Fruit fly (Drosophila melanogaster) whole organism, embryonic: Measurements from ENCODE around the gene Nrx-IV.

Experiments
- Ada2b ChIP-seq: fragments of 200-800 bp; sonication (Bioruptor generic); IDR thresholded peaks from 2 replicates; pipeline ENCODE4 v1.3.6; 2022; ENCODE audit warnings: missing biosample characterization, missing genetic modification characterization
- CG10209 ChIP-seq: fragments of 200-800 bp; sonication (Bioruptor generic); optimal IDR thresholded peaks from 3 replicates; lab custom pipeline; 2017; ENCODE audit warnings: missing biosample characterization, mild to moderate bottlenecking, missing genetic modification characterization, missing genetic modification reagents
- CG11504 ChIP-seq: fragments of 200-800 bp; sonication (Bioruptor generic); optimal IDR thresholded peaks from 3 replicates; lab custom pipeline; 2019; ENCODE audit warnings: missing biosample characterization, mild to moderate bottlenecking, missing genetic modification characterization, moderate library complexity
- CG11696 ChIP-seq: fragments of 200-800 bp; sonication (Bioruptor generic); IDR thresholded peaks from 2 replicates; pipeline ENCODE4 v1.3.6; 2022; ENCODE audit warnings: missing biosample characterization, missing genetic modification characterization
- CG12769 ChIP-seq: fragments of 200-800 bp; sonication (Bioruptor generic); optimal IDR thresholded peaks from 2 replicates; lab custom pipeline; 2019; ENCODE audit warnings: missing biosample characterization, mild to moderate bottlenecking, missing genetic modification characterization, moderate library complexity
- CG15269 ChIP-seq: fragments of 200-800 bp; sonication (Bioruptor generic); optimal IDR thresholded peaks from 2 replicates; lab custom pipeline; 2018; ENCODE audit warnings: missing biosample characterization, mild to moderate bottlenecking, missing genetic modification characterization, moderate library complexity
- CG17361 ChIP-seq: fragments of 200-800 bp; sonication (Bioruptor generic); IDR thresholded peaks from 3 replicates; pipeline ENCODE4 v1.3.6; 2022; ENCODE audit warnings: missing biosample characterization, missing genetic modification characterization
- CG18599 ChIP-seq: fragments of 200-800 bp; sonication (Bioruptor generic); optimal IDR thresholded peaks from 3 replicates; lab custom pipeline; 2017; ENCODE audit warnings: missing biosample characterization, missing genetic modification characterization, mild to moderate bottlenecking, moderate library complexity, missing genetic modification reagents
- CG2120 ChIP-seq: fragments of 200-800 bp; sonication (Bioruptor generic); optimal IDR thresholded peaks from 3 replicates; lab custom pipeline; 2016; ENCODE audit warnings: missing biosample characterization, missing genetic modification characterization
- CG32532 ChIP-seq: fragments of 200-800 bp; sonication (Bioruptor generic); IDR thresholded peaks from 2 replicates; pipeline ENCODE4 v1.3.6; 2022; ENCODE audit warnings: missing biosample characterization, missing genetic modification characterization
- CG4730 ChIP-seq: fragments of 200-800 bp; sonication (Bioruptor generic); IDR thresholded peaks from 2 replicates; pipeline ENCODE4 v1.3.6; 2022; ENCODE audit warnings: missing biosample characterization, missing genetic modification characterization
- CG7786 ChIP-seq: fragments of 200-800 bp; sonication (Bioruptor generic); optimal IDR thresholded peaks from 2 replicates; lab custom pipeline; 2016; ENCODE audit warnings: missing biosample characterization, missing genetic modification characterization
- CG7839 ChIP-seq: fragments of 200-800 bp; sonication (Bioruptor generic); optimal IDR thresholded peaks from 3 replicates; lab custom pipeline; 2018; ENCODE audit warnings: missing biosample characterization, mild to moderate bottlenecking, missing genetic modification characterization, moderate library complexity
- CG8290 ChIP-seq, 3 experiments: fragments of 200-800 bp; sonication (Bioruptor generic); optimal IDR thresholded peaks; 2 replicates each; lab custom pipeline; 2016 to 2019; ENCODE audit warnings: missing biosample characterization in 3 of 3, missing genetic modification characterization in 3 of 3, mild to moderate bottlenecking in 2 of 3, moderate library complexity in 1 of 3
- CG9797 ChIP-seq: fragments of 200-800 bp; sonication (Bioruptor generic); optimal IDR thresholded peaks from 3 replicates; lab custom pipeline; 2018; ENCODE audit warnings: missing biosample characterization, mild to moderate bottlenecking, missing genetic modification characterization
- D19B ChIP-seq: fragments of 200-800 bp; sonication (Bioruptor generic); optimal IDR thresholded peaks from 2 replicates; lab custom pipeline; 2017; ENCODE audit warnings: missing biosample characterization, mild to moderate bottlenecking, missing genetic modification characterization
- Dbx ChIP-seq: fragments of 200-800 bp; sonication (Bioruptor generic); IDR thresholded peaks from 3 replicates; pipeline ENCODE4 v1.3.6; 2022; ENCODE audit warnings: missing biosample characterization, missing genetic modification characterization
- H15 ChIP-seq: fragments of 200-800 bp; sonication (Bioruptor generic); IDR thresholded peaks from 3 replicates; pipeline ENCODE4 v1.3.6; 2022; ENCODE audit warnings: missing biosample characterization, missing genetic modification characterization
- Hmr ChIP-seq: fragments of 200-800 bp; sonication (Bioruptor generic); optimal IDR thresholded peaks from 3 replicates; lab custom pipeline; 2017; ENCODE audit warnings: mild to moderate bottlenecking, missing biosample characterization, missing genetic modification reagents, missing genetic modification characterization
- Hr51 ChIP-seq, 2 experiments: fragments of 200-800 bp; sonication (Bioruptor generic); optimal IDR thresholded peaks; 2 replicates in 1 of 2; 3 replicates in 1 of 2; lab custom pipeline; 2016 to 2018; ENCODE audit warnings: missing biosample characterization in 2 of 2, missing genetic modification characterization in 2 of 2, mild to moderate bottlenecking in 1 of 2, moderate library complexity in 1 of 2
- Med ChIP-seq: fragments of 200-800 bp; sonication (Bioruptor generic); peaks from one replicate; lab custom pipeline; 2016; ENCODE audit warnings: missing biosample characterization, missing genetic modification characterization, mild to moderate bottlenecking, inconsistent platforms, moderate library complexity
- Nf-YC ChIP-seq: fragments of 200-800 bp; optimal IDR thresholded peaks from 3 replicates; lab custom pipeline; 2019; ENCODE audit warnings: missing biosample characterization, mild to moderate bottlenecking, missing genetic modification characterization, moderate library complexity
- Pdp1 ChIP-seq, 2 experiments: fragments of 200-800 bp; sonication (Bioruptor generic); optimal IDR thresholded peaks; 3 replicates each; lab custom pipeline; 2016; ENCODE audit warnings: missing biosample characterization in 2 of 2, missing genetic modification characterization in 2 of 2, mild to moderate bottlenecking in 1 of 2, moderate library complexity in 1 of 2
- Ravus ChIP-seq: fragments of 200-800 bp; sonication (Bioruptor generic); IDR thresholded peaks from 2 replicates; pipeline ENCODE4 v1.3.6; 2022; ENCODE audit warnings: missing biosample characterization, missing genetic modification characterization
- al ChIP-seq: fragments of 200-800 bp; sonication (Bioruptor generic); IDR thresholded peaks from 2 replicates; pipeline ENCODE4 v1.3.6; 2022; ENCODE audit warnings: missing biosample characterization, missing genetic modification characterization
- bcd ChIP-seq: fragments of 200-800 bp; sonication (Bioruptor generic); optimal IDR thresholded peaks from 2 replicates; lab custom pipeline; 2017; ENCODE audit warnings: missing biosample characterization, mild to moderate bottlenecking, missing genetic modification characterization
- caup ChIP-seq: fragments of 200-800 bp; sonication (Bioruptor generic); optimal IDR thresholded peaks from 3 replicates; lab custom pipeline; 2017; ENCODE audit warnings: missing biosample characterization, mild to moderate bottlenecking, missing genetic modification characterization, moderate library complexity; ENCODE audit not compliant: severe bottlenecking
- ci ChIP-seq: fragments of 200-800 bp; sonication (Bioruptor generic); IDR thresholded peaks from 3 replicates; pipeline ENCODE4 v1.3.6; 2022; ENCODE audit warnings: missing biosample characterization, missing genetic modification characterization
- croc ChIP-seq: fragments of 200-800 bp; sonication (Bioruptor generic); conservative IDR thresholded peaks from 3 replicates; pipeline ENCODE4 v1.3.6; 2022; ENCODE audit warnings: missing biosample characterization, missing genetic modification characterization
- dmrt99B ChIP-seq: fragments of 200-800 bp; sonication (Bioruptor generic); optimal IDR thresholded peaks from 2 replicates; lab custom pipeline; 2018; ENCODE audit warnings: missing biosample characterization, mild to moderate bottlenecking, missing genetic modification characterization, moderate library complexity
- gce ChIP-seq: fragments of 200-800 bp; sonication (Bioruptor generic); IDR thresholded peaks from 3 replicates; pipeline ENCODE4 v1.3.6; 2022; ENCODE audit warnings: missing biosample characterization, missing genetic modification characterization
- gem ChIP-seq: fragments of 200-800 bp; sonication (Bioruptor generic); optimal IDR thresholded peaks from 2 replicates; lab custom pipeline; 2019; ENCODE audit warnings: missing biosample characterization, mild to moderate bottlenecking, missing genetic modification characterization, moderate library complexity
- grau ChIP-seq: fragments of 200-800 bp; optimal IDR thresholded peaks from 3 replicates; lab custom pipeline; 2019; ENCODE audit warnings: missing biosample characterization, mild to moderate bottlenecking, missing genetic modification characterization, moderate library complexity
- grn ChIP-seq: fragments of 200-800 bp; sonication (Bioruptor generic); optimal IDR thresholded peaks from 3 replicates; lab custom pipeline; 2017; ENCODE audit warnings: missing biosample characterization, missing genetic modification characterization
- gro ChIP-seq: fragments of 200-800 bp; sonication (Bioruptor generic); optimal IDR thresholded peaks from 2 replicates; lab custom pipeline; 2016; ENCODE audit warnings: missing biosample characterization, missing genetic modification characterization
- gsb ChIP-seq: fragments of 200-800 bp; sonication (Bioruptor generic); IDR thresholded peaks from 2 replicates; pipeline ENCODE4 v1.3.6; 2022; ENCODE audit warnings: missing biosample characterization, missing genetic modification characterization
- kay ChIP-seq: fragments of 200-800 bp; sonication (Bioruptor generic); optimal IDR thresholded peaks from 2 replicates; lab custom pipeline; 2016; ENCODE audit warnings: missing biosample characterization, missing genetic modification characterization
- lmd ChIP-seq: fragments of 200-800 bp; sonication (Bioruptor generic); IDR thresholded peaks from 2 replicates; pipeline ENCODE4 v1.3.6; 2022; ENCODE audit warnings: missing biosample characterization, missing genetic modification characterization
- nmo ChIP-seq: fragments of 200-800 bp; sonication (Bioruptor generic); optimal IDR thresholded peaks from 2 replicates; lab custom pipeline; 2018; ENCODE audit warnings: missing biosample characterization, mild to moderate bottlenecking, missing genetic modification characterization, moderate library complexity
- pb ChIP-seq: fragments of 200-800 bp; sonication (Bioruptor generic); optimal IDR thresholded peaks from 3 replicates; lab custom pipeline; 2016; ENCODE audit warnings: missing biosample characterization, missing genetic modification characterization
- sd ChIP-seq: fragments of 200-800 bp; sonication (Bioruptor generic); optimal IDR thresholded peaks from 3 replicates; lab custom pipeline; 2018; ENCODE audit warnings: missing biosample characterization, mild to moderate bottlenecking, missing genetic modification characterization, moderate library complexity
- sens ChIP-seq: fragments of 200-800 bp; sonication (Bioruptor generic); peaks from one replicate; lab custom pipeline; 2016; ENCODE audit warnings: missing biosample characterization, missing genetic modification characterization
- slbo ChIP-seq: fragments of 200-800 bp; sonication (Bioruptor generic); IDR thresholded peaks from 2 replicates; pipeline ENCODE4 v1.3.6; 2022; ENCODE audit warnings: missing biosample characterization, missing genetic modification characterization
- slou ChIP-seq: fragments of 200-800 bp; sonication (Bioruptor generic); optimal IDR thresholded peaks from 3 replicates; lab custom pipeline; 2016; ENCODE audit warnings: missing biosample characterization, missing genetic modification characterization
- sug ChIP-seq: fragments of 200-800 bp; optimal IDR thresholded peaks from 2 replicates; lab custom pipeline; 2019; ENCODE audit warnings: missing biosample characterization, mild to moderate bottlenecking, missing genetic modification characterization, moderate library complexity
- vfl ChIP-seq: fragments of 200-800 bp; sonication (Bioruptor generic); optimal IDR thresholded peaks from 2 replicates; lab custom pipeline; 2016; ENCODE audit warnings: missing biosample characterization, missing genetic modification characterization
- zen2 ChIP-seq: fragments of 200-800 bp; sonication (Bioruptor generic); IDR thresholded peaks from 3 replicates; pipeline ENCODE4 v1.3.6; 2022; ENCODE audit warnings: missing biosample characterization, missing genetic modification characterization; ENCODE audit not compliant: partially characterized antibody

The Nrx-IV gene

DNA sequence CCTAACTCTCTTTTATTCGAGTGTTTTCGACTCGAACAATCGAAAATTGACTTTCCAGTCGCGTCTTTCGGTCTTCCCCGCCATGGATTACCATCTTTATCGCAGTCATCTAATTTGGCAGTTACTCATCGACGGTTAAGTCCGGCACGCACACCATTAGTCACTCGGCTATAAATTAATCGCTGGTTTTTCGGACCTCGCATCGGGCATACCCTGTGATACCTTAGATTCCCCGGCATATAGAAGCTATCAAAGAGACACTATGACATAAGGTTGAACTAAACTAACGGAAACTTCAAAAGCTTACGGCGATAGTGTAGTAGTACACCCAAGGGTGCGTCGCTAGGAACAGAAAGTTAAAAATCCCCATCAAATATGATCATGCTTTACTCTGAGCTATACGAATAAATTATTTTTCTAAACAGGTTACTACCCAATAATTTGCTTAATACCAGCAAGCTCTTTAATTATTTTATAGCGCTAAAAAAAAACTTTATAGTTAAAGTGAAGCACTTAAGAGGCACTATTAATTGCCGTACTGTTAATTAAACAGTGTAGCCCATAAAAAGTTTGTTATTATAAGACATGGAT, 32.6 kb downstream of the Nrx-IV start (continued):
- TF ChIP-seq CG18599 (GFP tag; lab: Kevin White, UChicago) (peak; percentile 51), CG17361 (GFP tag; lab: Robert Waterston, UW) (peak; percentile 36; the same call in 2 of the 3 replicates), caup (peak; percentile 9), sd (tag; lab: Kevin White, UChicago) (peak; percentile 33), CG32532 (peak; percentile 23; the same call in 1 of the 2 replicates), kay (GFP tag; lab: Kevin White, UChicago) (peak; percentile 5), Dbx (GFP tag; lab: Robert Waterston, UW) (peak; percentile 29; the same call in 1 of the 3 replicates), Pdp1 (GFP tag; optimal IDR thresholded peaks at IDR 0.05; lab: Kevin White, UChicago) (peak in 1 of 2 experiments; percentile 83), croc (GFP tag; lab: Robert Waterston, UW) (no peak), nmo (GFP tag; lab: Kevin White, UChicago) (peak; percentile 4), Ada2b (GFP tag; lab: Robert Waterston, UW) (0 out of 2 replicates have a peak, but pooled peaks have one; percentile 11), vfl (GFP tag; lab: Kevin White, UChicago) (no peak), CG15269 (peak; percentile 10), CG2120 (GFP tag; lab: Kevin White, UChicago) (peak; percentile 44), H15 (0 out of 3 replicates have a peak, but pooled peaks have one; percentile 37), gsb (GFP tag; lab: Robert Waterston, UW) (no peak), gce (GFP tag; lab: Robert Waterston, UW) (0 out of 3 replicates have a peak, but pooled peaks have one; percentile 21), CG4730 (GFP tag; lab: Robert Waterston, UW) (no peak), dmrt99B (peak; percentile 41), CG7786 (GFP tag; lab: Kevin White, UChicago) (peak; percentile 22), ci (peak; percentile 43; the same call in 1 of the 3 replicates), lmd (GFP tag; lab: Robert Waterston, UW) (peak; percentile 25; the same call in 1 of the 2 replicates), sug (peak; percentile 23), Hmr (GFP tag; lab: Kevin White, UChicago) (peak; percentile 7), slbo (GFP tag; lab: Robert Waterston, UW) (peak; percentile 50), CG12769 (tag; lab: Kevin White, UChicago) (peak; percentile 52), CG7839 (tag; lab: Kevin White, UChicago) (peak; percentile 3), sens (peak; percentile 60), CG9797 (GFP tag; lab: Kevin White, UChicago) (no peak), CG10209 (no peak), grn (GFP tag; lab: Kevin White, UChicago) (peak; percentile 34), CG8290 (GFP tag; optimal IDR thresholded peaks at IDR 0.05; lab: Kevin White, UChicago) (no peak), CG8290 (tag; optimal IDR thresholded peaks at IDR 0.05; lab: Kevin White, UChicago) (peak in 1 of 2 experiments; percentile 53), slou (GFP tag; lab: Kevin White, UChicago) (no peak), Nf-YC (tag; lab: Kevin White, UChicago) (no peak), CG11504 (tag; lab: Kevin White, UChicago) (peak; percentile 38), zen2 (no peak), D19B (GFP tag; lab: Kevin White, UChicago) (peak; percentile 91), bcd (GFP tag; lab: Kevin White, UChicago) (peak; percentile 13), Ravus (GFP tag; lab: Robert Waterston, UW) (no peak), al (GFP tag; lab: Robert Waterston, UW) (0 out of 2 replicates have a peak, but pooled peaks have one; percentile 29), Hr51 (GFP tag; optimal IDR thresholded peaks at IDR 0.05; lab: Kevin White, UChicago) (peak in 1 of 2 experiments; percentile 23), gro (GFP tag; lab: Kevin White, UChicago) (peak; percentile 48), gem (tag; lab: Kevin White, UChicago) (peak; percentile 2), Med (GFP tag; lab: Kevin White, UChicago) (peak; percentile 67), pb (peak; percentile 6), CG11696 (GFP tag; lab: Robert Waterston, UW) (peak; percentile 80), grau (tag; lab: Kevin White, UChicago) (peak; percentile 18)
